Fruit fly (Drosophila melanogaster) whole organism, adult: ENCODE results near the gene GstZ2.

Experiments
- CG11617 ChIP-seq: fragments of 200-800 bp; sonication (Bioruptor generic); optimal IDR thresholded peaks from 2 replicates; lab custom pipeline; 2017; ENCODE audit warnings: mild to moderate bottlenecking, missing biosample characterization, missing genetic modification reagents, missing genetic modification characterization
- CG12768 ChIP-seq: fragments of 200-800 bp; sonication (Bioruptor generic); optimal IDR thresholded peaks from 2 replicates; lab custom pipeline; 2017; ENCODE audit warnings: missing biosample characterization, missing genetic modification characterization, mild to moderate bottlenecking, moderate library complexity, missing genetic modification reagents
- CG14711 ChIP-seq: fragments of 200-800 bp; sonication (Bioruptor generic); optimal IDR thresholded peaks from 2 replicates; lab custom pipeline; 2018; ENCODE audit warnings: missing biosample characterization, mild to moderate bottlenecking, missing genetic modification characterization, moderate library complexity
- CG1620 ChIP-seq: fragments of 200-800 bp; sonication (Bioruptor generic); optimal IDR thresholded peaks from 2 replicates; lab custom pipeline; 2016; ENCODE audit warnings: missing biosample characterization, missing genetic modification characterization
- CG33017 ChIP-seq: fragments of 200-800 bp; sonication (Bioruptor generic); optimal IDR thresholded peaks from 2 replicates; lab custom pipeline; 2018; ENCODE audit warnings: missing biosample characterization, mild to moderate bottlenecking, missing genetic modification characterization, moderate library complexity
- CG5204 ChIP-seq: fragments of 200-800 bp; sonication (Bioruptor generic); optimal IDR thresholded peaks from 2 replicates; lab custom pipeline; 2016; ENCODE audit warnings: missing biosample characterization, missing genetic modification characterization
- CG7045 ChIP-seq: fragments of 200-800 bp; sonication (Bioruptor generic); optimal IDR thresholded peaks from 2 replicates; lab custom pipeline; 2017; ENCODE audit warnings: missing biosample characterization, mild to moderate bottlenecking, missing genetic modification characterization
- CG7101 ChIP-seq: fragments of 200-800 bp; sonication (Bioruptor generic); optimal IDR thresholded peaks from 2 replicates; lab custom pipeline; 2018; ENCODE audit warnings: missing biosample characterization, mild to moderate bottlenecking, missing genetic modification characterization, moderate library complexity
- Clk ChIP-seq: fragments of 200-800 bp; sonication (Bioruptor generic); optimal IDR thresholded peaks from 2 replicates; lab custom pipeline; 2017; ENCODE audit warnings: missing biosample characterization, missing genetic modification characterization
- Hr96 ChIP-seq: fragments of 200-800 bp; sonication (Bioruptor generic); optimal IDR thresholded peaks from 2 replicates; lab custom pipeline; 2016; ENCODE audit warnings: missing biosample characterization, missing genetic modification characterization
- Mnt ChIP-seq: fragments of 200-800 bp; sonication (Bioruptor generic); optimal IDR thresholded peaks from 2 replicates; lab custom pipeline; 2016; ENCODE audit warnings: missing biosample characterization, mild to moderate bottlenecking, missing genetic modification characterization
- cnc ChIP-seq, 2 experiments: fragments of >200 bp; optimal IDR thresholded peaks; 2 replicates each; lab custom pipeline; 2017
- kay ChIP-seq: fragments of 200-800 bp; sonication (Bioruptor generic); peaks from one replicate; lab custom pipeline; 2016; ENCODE audit warnings: missing biosample characterization, missing genetic modification characterization, borderline replicate concordance
- toe ChIP-seq: fragments of 200-800 bp; sonication (Bioruptor generic); optimal IDR thresholded peaks from 2 replicates; lab custom pipeline; 2016; ENCODE audit warnings: missing biosample characterization, missing genetic modification characterization

DNA sequence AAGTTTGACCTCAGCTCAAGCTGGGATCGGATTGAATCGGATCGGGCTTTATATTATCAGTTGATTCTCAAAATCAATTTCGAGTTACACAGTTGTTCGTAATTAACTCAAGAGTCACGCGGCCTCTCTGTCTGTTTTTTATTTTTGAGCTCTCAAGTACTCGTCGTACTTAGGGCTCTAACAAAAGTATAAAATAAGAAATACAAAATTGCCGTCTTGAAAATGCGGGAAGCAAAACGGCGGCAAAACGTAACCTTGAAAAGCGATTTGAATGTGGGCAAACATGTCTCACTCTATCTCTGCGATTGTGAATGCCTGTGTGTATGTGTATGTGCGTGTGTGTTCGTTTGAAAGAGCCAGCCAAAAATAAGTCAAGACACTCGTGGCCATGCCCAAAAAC, 22.8 kb downstream of the GstZ2 start:
- TF ChIP-seq Hr96 (GFP tag; lab: Kevin White, UChicago) (no peak), CG1620 (GFP tag; lab: Kevin White, UChicago) (no peak), toe (GFP tag; lab: Kevin White, UChicago) (no peak), CG14711 (tag; lab: Kevin White, UChicago) (no peak), Mnt (no peak), CG7101 (tag; lab: Kevin White, UChicago) (no peak), CG11617 (no peak), Clk (GFP tag; lab: Kevin White, UChicago) (no peak), CG12768 (GFP tag; lab: Kevin White, UChicago) (no peak), CG7045 (GFP tag; lab: Kevin White, UChicago) (no peak), CG33017 (tag; lab: Kevin White, UChicago) (no peak), cnc (optimal IDR thresholded peaks at IDR 0.05; lab: Kevin White, UChicago) (no peak), CG5204 (no peak), kay (no peak)
